Fruit fly (Drosophila melanogaster) whole organism, embryonic: ENCODE results near the gene CG14088.

Source experiments
- Adf1 ChIP-seq: fragments of 200-800 bp; sonication (Bioruptor generic); IDR thresholded peaks from 2 replicates; pipeline ENCODE4 v1.3.6; 2022; ENCODE audit warnings: missing biosample characterization, missing genetic modification characterization
- Atf-2 ChIP-seq: fragments of 200-800 bp; sonication (Bioruptor generic); optimal IDR thresholded peaks from 2 replicates; lab custom pipeline; 2016; ENCODE audit warnings: missing biosample characterization, missing genetic modification characterization
- CG10209 ChIP-seq: fragments of 200-800 bp; sonication (Bioruptor generic); optimal IDR thresholded peaks from 3 replicates; lab custom pipeline; 2017; ENCODE audit warnings: missing biosample characterization, mild to moderate bottlenecking, missing genetic modification characterization, missing genetic modification reagents
- CG10274 ChIP-seq: fragments of 200-800 bp; sonication (Bioruptor generic); optimal IDR thresholded peaks from 3 replicates; lab custom pipeline; 2017; ENCODE audit warnings: missing biosample characterization, mild to moderate bottlenecking, missing genetic modification characterization
- CG10543 ChIP-seq: fragments of 200-800 bp; sonication (Bioruptor generic); optimal IDR thresholded peaks from 3 replicates; lab custom pipeline; 2017; ENCODE audit warnings: missing biosample characterization, mild to moderate bottlenecking, missing genetic modification characterization, moderate library complexity
- CG10565 ChIP-seq: fragments of 200-800 bp; sonication (Bioruptor generic); optimal IDR thresholded peaks from 3 replicates; lab custom pipeline; 2016; ENCODE audit warnings: missing biosample characterization, mild to moderate bottlenecking, missing genetic modification characterization
- CG10979 ChIP-seq: fragments of 200-800 bp; sonication (Bioruptor generic); optimal IDR thresholded peaks from 2 replicates; lab custom pipeline; 2018; ENCODE audit warnings: missing biosample characterization, mild to moderate bottlenecking, missing genetic modification characterization, moderate library complexity
- CG1233 ChIP-seq: fragments of 200-800 bp; sonication (Bioruptor generic); optimal IDR thresholded peaks from 4 replicates; lab custom pipeline; 2018; ENCODE audit warnings: missing biosample characterization, mild to moderate bottlenecking, missing genetic modification characterization
- CG13424 ChIP-seq: fragments of 200-800 bp; sonication (Bioruptor generic); optimal IDR thresholded peaks from 2 replicates; lab custom pipeline; 2019; ENCODE audit warnings: missing biosample characterization, mild to moderate bottlenecking, missing genetic modification characterization, moderate library complexity
- CG14441 ChIP-seq: fragments of 200-800 bp; sonication (Bioruptor generic); IDR thresholded peaks from 2 replicates; pipeline ENCODE4 v1.3.6; 2022; ENCODE audit warnings: missing biosample characterization, missing genetic modification characterization
- CG15269 ChIP-seq: fragments of 200-800 bp; sonication (Bioruptor generic); optimal IDR thresholded peaks from 2 replicates; lab custom pipeline; 2018; ENCODE audit warnings: missing biosample characterization, mild to moderate bottlenecking, missing genetic modification characterization, moderate library complexity
- CG15514 ChIP-seq: fragments of 200-800 bp; sonication (Bioruptor generic); optimal IDR thresholded peaks from 3 replicates; lab custom pipeline; 2017; ENCODE audit warnings: missing biosample characterization, missing genetic modification characterization, mild to moderate bottlenecking, moderate library complexity, missing genetic modification reagents
- CG17359 ChIP-seq: fragments of 200-800 bp; sonication (Bioruptor generic); optimal IDR thresholded peaks from 3 replicates; lab custom pipeline; 2018; ENCODE audit warnings: missing biosample characterization, mild to moderate bottlenecking, missing genetic modification characterization, moderate library complexity
- CG17361 ChIP-seq: fragments of 200-800 bp; sonication (Bioruptor generic); IDR thresholded peaks from 3 replicates; pipeline ENCODE4 v1.3.6; 2022; ENCODE audit warnings: missing biosample characterization, missing genetic modification characterization
- CG17829 ChIP-seq: fragments of 200-800 bp; optimal IDR thresholded peaks from 2 replicates; lab custom pipeline; 2019; ENCODE audit warnings: missing biosample characterization, mild to moderate bottlenecking, missing genetic modification characterization, moderate library complexity
- CG18619 ChIP-seq: fragments of 200-800 bp; sonication (Bioruptor generic); optimal IDR thresholded peaks from 3 replicates; lab custom pipeline; 2017; ENCODE audit warnings: missing biosample characterization, mild to moderate bottlenecking, missing genetic modification characterization
- CG2202 ChIP-seq: fragments of 200-800 bp; sonication (Bioruptor generic); optimal IDR thresholded peaks from 2 replicates; lab custom pipeline; 2018; ENCODE audit warnings: missing biosample characterization, mild to moderate bottlenecking, missing genetic modification characterization
- CG30403 ChIP-seq: fragments of 200-800 bp; sonication (Bioruptor generic); optimal IDR thresholded peaks from 3 replicates; lab custom pipeline; 2016; ENCODE audit warnings: missing biosample characterization, missing genetic modification characterization
- CG30431 ChIP-seq: fragments of 200-800 bp; sonication (Bioruptor generic); optimal IDR thresholded peaks from 2 replicates; lab custom pipeline; 2017; ENCODE audit warnings: missing biosample characterization, missing genetic modification characterization
- CG42726 ChIP-seq: fragments of 200-800 bp; sonication (Bioruptor generic); IDR thresholded peaks from 2 replicates; pipeline ENCODE4 v1.3.6; 2022; ENCODE audit warnings: missing biosample characterization, missing genetic modification characterization; ENCODE audit not compliant: partially characterized antibody
- CG4707 ChIP-seq: fragments of 200-800 bp; sonication (Bioruptor generic); optimal IDR thresholded peaks from 2 replicates; lab custom pipeline; 2018; ENCODE audit warnings: missing biosample characterization, mild to moderate bottlenecking, missing genetic modification characterization, moderate library complexity
- CG4730 ChIP-seq: fragments of 200-800 bp; sonication (Bioruptor generic); IDR thresholded peaks from 2 replicates; pipeline ENCODE4 v1.3.6; 2022; ENCODE audit warnings: missing biosample characterization, missing genetic modification characterization
- CG4820 ChIP-seq: fragments of 200-800 bp; sonication (Bioruptor generic); optimal IDR thresholded peaks from 3 replicates; lab custom pipeline; 2016; ENCODE audit warnings: missing biosample characterization, missing genetic modification characterization
- CG6654 ChIP-seq: fragments of 200-800 bp; sonication (Bioruptor generic); optimal IDR thresholded peaks from 2 replicates; lab custom pipeline; 2017; ENCODE audit warnings: missing biosample characterization, mild to moderate bottlenecking, missing genetic modification characterization
- CG8388 ChIP-seq: fragments of 200-800 bp; sonication (Bioruptor generic); optimal IDR thresholded peaks from 2 replicates; lab custom pipeline; 2019; ENCODE audit warnings: missing biosample characterization, mild to moderate bottlenecking, missing genetic modification characterization, moderate library complexity
- CoRest ChIP-seq: fragments of 200-800 bp; sonication (Bioruptor generic); optimal IDR thresholded peaks from 3 replicates; lab custom pipeline; 2018; ENCODE audit warnings: missing biosample characterization, mild to moderate bottlenecking, missing genetic modification characterization, moderate library complexity
- Dip3 ChIP-seq: fragments of 200-800 bp; sonication (Bioruptor generic); optimal IDR thresholded peaks from 3 replicates; lab custom pipeline; 2016; ENCODE audit warnings: missing biosample characterization, missing genetic modification characterization
- Eip74EF ChIP-seq, 2 experiments: fragments of 200-800 bp in 1 of 2; fragments of >200 bp in 1 of 2; sonication (Bioruptor generic) in 1 of 2; optimal IDR thresholded peaks; 2 replicates each; lab custom pipeline; 2017 to 2019; ENCODE audit warnings: missing biosample characterization in 2 of 2, missing genetic modification characterization in 2 of 2, mild to moderate bottlenecking in 1 of 2, moderate library complexity in 1 of 2
- Gsc ChIP-seq: fragments of 200-800 bp; sonication (Bioruptor generic); IDR thresholded peaks from 2 replicates; pipeline ENCODE4 v1.3.6; 2022; ENCODE audit warnings: missing biosample characterization, missing genetic modification characterization
- Hmr ChIP-seq: fragments of 200-800 bp; sonication (Bioruptor generic); optimal IDR thresholded peaks from 3 replicates; lab custom pipeline; 2017; ENCODE audit warnings: mild to moderate bottlenecking, missing biosample characterization, missing genetic modification reagents, missing genetic modification characterization
- NK7.1 ChIP-seq: fragments of 200-800 bp; sonication (Bioruptor generic); optimal IDR thresholded peaks from 3 replicates; lab custom pipeline; 2016; ENCODE audit warnings: missing biosample characterization, missing genetic modification characterization
- Nf-YC ChIP-seq: fragments of 200-800 bp; optimal IDR thresholded peaks from 3 replicates; lab custom pipeline; 2019; ENCODE audit warnings: missing biosample characterization, mild to moderate bottlenecking, missing genetic modification characterization, moderate library complexity
- Oli ChIP-seq: fragments of 200-800 bp; sonication (Bioruptor generic); optimal IDR thresholded peaks from 2 replicates; lab custom pipeline; 2018; ENCODE audit warnings: missing biosample characterization, mild to moderate bottlenecking, missing genetic modification characterization, moderate library complexity
- Opbp ChIP-seq: fragments of 200-800 bp; sonication (Bioruptor generic); IDR thresholded peaks from 3 replicates; pipeline ENCODE4 v1.3.6; 2022; ENCODE audit warnings: missing biosample characterization, missing genetic modification characterization; ENCODE audit not compliant: partially characterized antibody
- Sox100B ChIP-seq: fragments of 200-800 bp; sonication (Bioruptor generic); optimal IDR thresholded peaks from 3 replicates; lab custom pipeline; 2018; ENCODE audit warnings: missing biosample characterization, mild to moderate bottlenecking, missing genetic modification characterization
- Vsx1 ChIP-seq: fragments of 200-800 bp; sonication (Bioruptor generic); optimal IDR thresholded peaks from 2 replicates; lab custom pipeline; 2017; ENCODE audit warnings: missing biosample characterization, mild to moderate bottlenecking, missing genetic modification characterization, missing genetic modification reagents
- Xbp1 ChIP-seq: fragments of 200-800 bp; sonication (Bioruptor generic); optimal IDR thresholded peaks from 3 replicates; lab custom pipeline; 2016; ENCODE audit warnings: missing biosample characterization, mild to moderate bottlenecking, missing genetic modification characterization
- Xrp1 ChIP-seq: fragments of 200-800 bp; sonication (Bioruptor generic); IDR thresholded peaks from 2 replicates; pipeline ENCODE4 v1.3.6; 2022; ENCODE audit warnings: missing biosample characterization, missing genetic modification characterization
- cwo ChIP-seq: fragments of 200-800 bp; sonication (Bioruptor generic); optimal IDR thresholded peaks from 3 replicates; lab custom pipeline; 2017; ENCODE audit warnings: missing biosample characterization, missing genetic modification characterization, mild to moderate bottlenecking, moderate library complexity, missing genetic modification reagents
- dati ChIP-seq: fragments of 200-800 bp; sonication (Bioruptor generic); IDR thresholded peaks from 2 replicates; pipeline ENCODE4 v1.3.6; 2022; ENCODE audit warnings: missing biosample characterization, missing genetic modification characterization
- kni ChIP-seq: fragments of 200-800 bp; sonication (Bioruptor generic); optimal IDR thresholded peaks from 3 replicates; lab custom pipeline; 2017; ENCODE audit warnings: mild to moderate bottlenecking, missing biosample characterization, missing genetic modification reagents, missing genetic modification characterization
- lab ChIP-seq: fragments of 200-800 bp; sonication (Bioruptor generic); optimal IDR thresholded peaks from 3 replicates; lab custom pipeline; 2017; ENCODE audit warnings: missing biosample characterization, missing genetic modification characterization, mild to moderate bottlenecking, moderate library complexity, missing genetic modification reagents
- lmd ChIP-seq: fragments of 200-800 bp; sonication (Bioruptor generic); IDR thresholded peaks from 2 replicates; pipeline ENCODE4 v1.3.6; 2022; ENCODE audit warnings: missing biosample characterization, missing genetic modification characterization
- oc ChIP-seq: fragments of 200-800 bp; sonication (Bioruptor generic); optimal IDR thresholded peaks from 2 replicates; lab custom pipeline; 2018; ENCODE audit warnings: missing biosample characterization, mild to moderate bottlenecking, missing genetic modification characterization, moderate library complexity
- psq ChIP-seq: fragments of 200-800 bp; sonication (Bioruptor generic); optimal IDR thresholded peaks from 2 replicates; lab custom pipeline; 2017; ENCODE audit warnings: missing biosample characterization, missing genetic modification characterization
- tx ChIP-seq: fragments of 200-800 bp; sonication (Bioruptor generic); optimal IDR thresholded peaks from 2 replicates; lab custom pipeline; 2016; ENCODE audit warnings: missing biosample characterization, missing genetic modification characterization
- unpg ChIP-seq: fragments of 200-800 bp; sonication (Bioruptor generic); optimal IDR thresholded peaks from 3 replicates; lab custom pipeline; 2018; ENCODE audit warnings: missing biosample characterization, mild to moderate bottlenecking, missing genetic modification characterization, moderate library complexity

The CG14088 gene

dm6 chr3L:19254715-19255428, 15.6 kb downstream of the CG14088 start, which contains the start of the genes mRpL21 and rept (continued):
- TF ChIP-seq psq (GFP tag; lab: Kevin White, UChicago) (no peak), Dip3 (GFP tag; lab: Kevin White, UChicago) (peak; percentile 49), CG4707 (GFP tag; lab: Kevin White, UChicago) (no peak), Gsc (GFP tag; lab: Robert Waterston, UW) (no peak), lmd (GFP tag; lab: Robert Waterston, UW) (peak; percentile 30; the same call in 1 of the 2 replicates), Opbp (no peak), CG6654 (GFP tag; lab: Kevin White, UChicago) (no peak), CG2202 (no peak), Eip74EF (GFP tag; optimal IDR thresholded peaks at IDR 0.05; lab: Kevin White, UChicago) (peak in 1 of 2 experiments; percentile 20), CG10274 (no peak), CG10565 (GFP tag; lab: Kevin White, UChicago) (peak; percentile 27), CG13424 (tag; lab: Kevin White, UChicago) (peak; percentile 43), NK7.1 (GFP tag; lab: Kevin White, UChicago) (peak; percentile 15), Atf-2 (GFP tag; lab: Kevin White, UChicago) (peak; percentile 28), Adf1 (GFP tag; lab: Robert Waterston, UW) (peak; percentile 51), CG4730 (GFP tag; lab: Robert Waterston, UW) (no peak), CG18619 (GFP tag; lab: Kevin White, UChicago) (peak; percentile 44), Nf-YC (peak; percentile 54), CG15514 (GFP tag; lab: Kevin White, UChicago) (peak; percentile 50), lab (GFP tag; lab: Kevin White, UChicago) (peak; percentile 68), CG10209 (GFP tag; lab: Kevin White, UChicago) (peak; percentile 40), tx (peak; percentile 50), CG1233 (GFP tag; lab: Kevin White, UChicago) (peak; percentile 36), CG10543 (GFP tag; lab: Kevin White, UChicago) (peak; percentile 37), dati (GFP tag; lab: Robert Waterston, UW) (no peak)

dm6 chr3L:19251643-19252042, 18.8 kb downstream of the CG14088 start:
- TF ChIP-seq CG10274 = no peak
- no peak for TF ChIP-seq oc (tag; lab: Kevin White, UChicago)
- TF ChIP-seq Vsx1 (GFP tag; lab: Kevin White, UChicago) = no peak
- peak; percentile 11 for TF ChIP-seq CG4820
- TF ChIP-seq CG15269 (tag; lab: Kevin White, UChicago) = peak; percentile 37
- peak; percentile 53 for TF ChIP-seq CG10979 (tag; lab: Kevin White, UChicago)
- TF ChIP-seq cwo (GFP tag; lab: Kevin White, UChicago) = peak; percentile 28
- TF ChIP-seq kni (GFP tag; lab: Kevin White, UChicago) = no peak
- TF ChIP-seq CG42726 (GFP tag; lab: Robert Waterston, UW) = no peak
- TF ChIP-seq CG17359 = peak; percentile 1
- peak; percentile 46 for TF ChIP-seq Oli (tag; lab: Kevin White, UChicago)
- TF ChIP-seq CG30403 = peak; percentile 25
- TF ChIP-seq CG30431 (GFP tag; lab: Kevin White, UChicago) = no peak
- TF ChIP-seq Xrp1 (GFP tag; lab: Robert Waterston, UW) = peak; percentile 27; the same call in 1 of the 2 replicates
- peak; percentile 24 for TF ChIP-seq unpg
- peak; percentile 43 for TF ChIP-seq Sox100B
- peak; percentile 33 for TF ChIP-seq Hmr (GFP tag; lab: Kevin White, UChicago)
- peak; percentile 17 for TF ChIP-seq CG17829
- no peak for TF ChIP-seq CG14441
- TF ChIP-seq CG17361 (GFP tag; lab: Robert Waterston, UW) = peak; percentile 67; the same call in 2 of the 3 replicates
- peak; percentile 41 for TF ChIP-seq CG8388 (GFP tag; lab: Kevin White, UChicago)
- no peak for TF ChIP-seq Dip3 (GFP tag; lab: Kevin White, UChicago)
- TF ChIP-seq CoRest (tag; lab: Kevin White, UChicago) = peak; percentile 51
- peak; percentile 12 for TF ChIP-seq Xbp1 (GFP tag; lab: Kevin White, UChicago)
